Worm (Caenorhabditis elegans) whole organism, early embryonic: ENCODE results near the gene cutl-3.

Experiments
- B0310.2 ChIP-seq: sonication (generic microtip); optimal IDR thresholded peaks from 2 replicates; lab custom pipeline; 2016; ENCODE audit warnings: mild to moderate bottlenecking, missing genetic modification characterization, missing compliant biosample characterization
- F13C5.2 ChIP-seq: sonication (generic microtip); optimal IDR thresholded peaks from 2 replicates; lab custom pipeline; 2017; ENCODE audit warnings: mild to moderate bottlenecking, missing genetic modification characterization, inconsistent platforms, missing compliant biosample characterization
- ama-1 ChIP-seq: fragments of 150-350 bp; optimal IDR thresholded peaks from 2 replicates; lab custom pipeline; 2014
- ceh-13 ChIP-seq: fragments of 200-800 bp; sonication (Bioruptor generic); optimal IDR thresholded peaks from 2 replicates; lab custom pipeline; 2018; ENCODE audit warnings: mild to moderate bottlenecking, missing genetic modification characterization, missing compliant biosample characterization
- ceh-36 ChIP-seq: sonication (generic microtip); optimal IDR thresholded peaks from 2 replicates; lab custom pipeline; 2016; ENCODE audit warnings: missing genetic modification characterization, inconsistent platforms, missing compliant biosample characterization
- flt-1 ChIP-seq: fragments of 200-800 bp; sonication (Bioruptor generic); IDR thresholded peaks from 2 replicates; pipeline ENCODE4 v1.3.6; 2022; ENCODE audit warnings: missing genetic modification characterization, missing compliant biosample characterization
- hmbx-1 ChIP-seq: sonication (generic microtip); optimal IDR thresholded peaks from 2 replicates; lab custom pipeline; 2016; ENCODE audit warnings: mild to moderate bottlenecking, missing genetic modification characterization, missing compliant biosample characterization
- hmg-4 ChIP-seq: fragments of 200-800 bp; sonication (Bioruptor generic); optimal IDR thresholded peaks from 2 replicates; lab custom pipeline; 2018; ENCODE audit warnings: mild to moderate bottlenecking, missing genetic modification characterization, missing compliant biosample characterization
- hnd-1 ChIP-seq: sonication (generic microtip); optimal IDR thresholded peaks from 2 replicates; lab custom pipeline; 2016; ENCODE audit warnings: missing genetic modification characterization, missing compliant biosample characterization
- scrt-1 ChIP-seq: fragments of 200-800 bp; sonication (Bioruptor generic); IDR thresholded peaks from 2 replicates; pipeline ENCODE4 v1.3.6; 2022; ENCODE audit warnings: missing genetic modification characterization, missing compliant biosample characterization
- sea-1 ChIP-seq: fragments of 200-800 bp; sonication (Bioruptor generic); conservative IDR thresholded peaks from 2 replicates; pipeline ENCODE4 v1.3.6; 2022; ENCODE audit warnings: missing genetic modification characterization, missing compliant biosample characterization
- tbx-11 ChIP-seq: fragments of 200-800 bp; sonication (Bioruptor generic); IDR thresholded peaks from 2 replicates; pipeline ENCODE4 v1.3.6; 2022; ENCODE audit warnings: missing genetic modification characterization, missing compliant biosample characterization
- tbx-37 ChIP-seq: fragments of 200-800 bp; sonication (Bioruptor generic); conservative IDR thresholded peaks from 2 replicates; pipeline ENCODE4 v1.3.6; 2022; ENCODE audit warnings: missing genetic modification reagents, missing genetic modification characterization, missing compliant biosample characterization

DNA sequence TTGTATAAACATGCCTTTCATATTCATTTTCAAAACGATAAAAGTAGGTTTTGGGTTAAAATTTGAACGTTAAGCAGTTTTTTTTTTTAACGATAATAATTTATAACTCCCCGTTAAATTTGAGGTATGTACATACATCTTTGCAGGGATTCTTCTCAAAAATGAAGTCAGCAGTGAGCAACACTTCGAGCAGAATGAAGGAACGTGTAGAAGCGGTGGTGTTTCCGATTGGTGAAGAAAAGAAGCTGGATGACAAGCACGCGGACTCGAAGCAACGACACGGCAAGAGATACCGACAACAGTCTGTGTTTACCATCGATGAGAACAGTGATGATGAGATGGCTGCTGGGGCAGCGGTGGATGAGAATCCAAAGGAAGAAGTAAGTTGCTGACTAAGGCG, 25.9 kb downstream of the cutl-3 start:
- TF ChIP-seq scrt-1: no peak
- no peak for TF ChIP-seq ceh-36
- no peak for TF ChIP-seq ceh-13 (GFP tag; lab: Kevin White, UChicago)
- TF ChIP-seq hnd-1: no peak
- no peak for TF ChIP-seq hmbx-1 (tag; lab: Kevin White, UChicago)
- TF ChIP-seq hmg-4: no peak
- TF ChIP-seq B0310.2 (tag; lab: Kevin White, UChicago): no peak
- no peak for TF ChIP-seq ama-1 (lab: Kevin White, UChicago)
- no peak for TF ChIP-seq F13C5.2 (tag; lab: Kevin White, UChicago)
- no peak for TF ChIP-seq flt-1 (GFP tag; lab: Robert Waterston, UW)
- TF ChIP-seq sea-1: no peak
- no peak for TF ChIP-seq tbx-37 (GFP tag; lab: Robert Waterston, UW)
- TF ChIP-seq tbx-11 (GFP tag; lab: Robert Waterston, UW): no peak
